Worm (Caenorhabditis elegans) whole organism, L3 larva: ENCODE measurements around the gene ddx-17.

ENCODE experiments used
- ZK546.5 ChIP-seq: sonication (generic microtip); optimal IDR thresholded peaks from 2 replicates; lab custom pipeline; 2017; ENCODE audit warnings: missing biosample characterization, missing genetic modification characterization
- aly-2 ChIP-seq: fragments of 150-350 bp; optimal IDR thresholded peaks from 2 replicates; lab custom pipeline; 2014; ENCODE audit warnings: missing biosample characterization, missing genetic modification characterization
- ama-1 ChIP-seq: fragments of 150-350 bp; optimal IDR thresholded peaks from 2 replicates; lab custom pipeline; 2018
- ceh-16 ChIP-seq: sonication (generic microtip); optimal IDR thresholded peaks from 2 replicates; lab custom pipeline; 2017; ENCODE audit warnings: missing biosample characterization, missing genetic modification characterization
- ceh-28 ChIP-seq: fragments of 150-350 bp; optimal IDR thresholded peaks from 2 replicates; lab custom pipeline; 2014; ENCODE audit warnings: missing biosample characterization, missing genetic modification reagents, missing genetic modification characterization
- ceh-82 ChIP-seq: fragments of 150-350 bp; optimal IDR thresholded peaks from 2 replicates; lab custom pipeline; 2014; ENCODE audit warnings: missing biosample characterization, missing genetic modification characterization
- ceh-9 ChIP-seq: sonication (generic microtip); optimal IDR thresholded peaks from 2 replicates; lab custom pipeline; 2018; ENCODE audit warnings: missing biosample characterization, missing genetic modification characterization
- egl-5 ChIP-seq: fragments of 150-350 bp; optimal IDR thresholded peaks from 2 replicates; lab custom pipeline; 2017; ENCODE audit warnings: missing biosample characterization, missing genetic modification reagents, missing genetic modification characterization, inconsistent platforms
- elt-1 ChIP-seq: fragments of 150-350 bp; optimal IDR thresholded peaks from 2 replicates; lab custom pipeline; 2014; ENCODE audit warnings: missing biosample characterization, missing genetic modification characterization
- elt-2 ChIP-seq: sonication (generic microtip); optimal IDR thresholded peaks from 2 replicates; lab custom pipeline; 2016; ENCODE audit warnings: missing genetic modification reagents, mild to moderate bottlenecking, missing genetic modification characterization, missing compliant biosample characterization
- elt-3 ChIP-seq, 3 experiments: fragments of 150-350 bp in 1 of 3; sonication (generic microtip) in 2 of 3; optimal IDR thresholded peaks; 2 replicates in 2 of 3; 4 replicates in 1 of 3; lab custom pipeline; 2014 to 2017; ENCODE audit warnings: missing biosample characterization in 3 of 3, missing genetic modification characterization in 3 of 3
- eor-1 ChIP-seq, 2 experiments: fragments of 150-350 bp; optimal IDR thresholded peaks; 2 replicates each; lab custom pipeline; 2014 to 2018; ENCODE audit warnings: missing biosample characterization in 2 of 2, missing genetic modification characterization in 2 of 2
- fkh-10 ChIP-seq: sonication (generic microtip); optimal IDR thresholded peaks from 2 replicates; lab custom pipeline; 2017; ENCODE audit warnings: missing biosample characterization, missing genetic modification reagents, missing genetic modification characterization
- fkh-2 ChIP-seq: fragments of 150-350 bp; optimal IDR thresholded peaks from 2 replicates; lab custom pipeline; 2014; ENCODE audit warnings: missing biosample characterization, missing genetic modification reagents, missing genetic modification characterization
- fos-1 ChIP-seq: fragments of 150-350 bp; optimal IDR thresholded peaks from 2 replicates; lab custom pipeline; 2014; ENCODE audit warnings: missing biosample characterization, missing genetic modification characterization
- hmg-11 ChIP-seq: sonication (generic microtip); optimal IDR thresholded peaks from 2 replicates; lab custom pipeline; 2016; ENCODE audit warnings: missing genetic modification characterization, missing compliant biosample characterization
- lin-15B ChIP-seq: fragments of 150-350 bp; optimal IDR thresholded peaks from 2 replicates; lab custom pipeline; 2014; ENCODE audit warnings: missing biosample characterization, missing genetic modification characterization
- lin-39 ChIP-seq: fragments of 150-350 bp; optimal IDR thresholded peaks from 2 replicates; lab custom pipeline; 2018; ENCODE audit warnings: missing biosample characterization, missing genetic modification reagents, missing genetic modification characterization
- lsy-12 ChIP-seq: sonication (generic microtip); optimal IDR thresholded peaks from 2 replicates; lab custom pipeline; 2016; ENCODE audit warnings: mild to moderate bottlenecking, missing genetic modification characterization, missing compliant biosample characterization
- mml-1 ChIP-seq: fragments of 150-350 bp; sonication (generic microtip); optimal IDR thresholded peaks from 3 replicates; lab custom pipeline; 2014; ENCODE audit warnings: missing biosample characterization, missing genetic modification characterization
- nfya-1 ChIP-seq: sonication (generic microtip); optimal IDR thresholded peaks from 2 replicates; lab custom pipeline; 2017; ENCODE audit warnings: missing genetic modification characterization, mild to moderate bottlenecking, missing compliant biosample characterization, antibody characterized with exemption, moderate library complexity; ENCODE audit not compliant: insufficient read depth
- nhr-11 ChIP-seq: fragments of 150-350 bp; optimal IDR thresholded peaks from 2 replicates; lab custom pipeline; 2014; ENCODE audit warnings: missing biosample characterization, missing genetic modification characterization
- nhr-12 ChIP-seq: fragments of 150-350 bp; optimal IDR thresholded peaks from 2 replicates; lab custom pipeline; 2014; ENCODE audit warnings: missing biosample characterization, missing genetic modification characterization
- nhr-237 ChIP-seq: fragments of 150-350 bp; optimal IDR thresholded peaks from 2 replicates; lab custom pipeline; 2014; ENCODE audit warnings: missing biosample characterization, missing genetic modification characterization
- nhr-25 ChIP-seq: sonication (generic microtip); optimal IDR thresholded peaks from 2 replicates; lab custom pipeline; 2017; ENCODE audit warnings: missing biosample characterization, missing genetic modification characterization
- nhr-67 ChIP-seq: fragments of 150-350 bp; optimal IDR thresholded peaks from 2 replicates; lab custom pipeline; 2014; ENCODE audit warnings: missing biosample characterization, missing genetic modification characterization
- nhr-76 ChIP-seq: fragments of 150-350 bp; sonication (generic microtip); optimal IDR thresholded peaks from 5 replicates; lab custom pipeline; 2014; ENCODE audit warnings: missing biosample characterization, missing genetic modification characterization
- pqm-1 ChIP-seq: fragments of 150-350 bp; optimal IDR thresholded peaks from 2 replicates; lab custom pipeline; 2017; ENCODE audit warnings: missing biosample characterization, missing genetic modification characterization, inconsistent platforms
- skn-1 ChIP-seq: fragments of 150-350 bp; optimal IDR thresholded peaks from 2 replicates; lab custom pipeline; 2014; ENCODE audit warnings: missing biosample characterization, missing genetic modification characterization
- snpc-4 ChIP-seq: fragments of 150-350 bp; optimal IDR thresholded peaks from 2 replicates; lab custom pipeline; 2014; ENCODE audit warnings: missing biosample characterization, missing genetic modification characterization
- unc-62 ChIP-seq: fragments of 150-350 bp; sonication (generic microtip); optimal IDR thresholded peaks from 4 replicates; lab custom pipeline; 2014; ENCODE audit warnings: missing biosample characterization, missing genetic modification reagents, missing genetic modification characterization
- zag-1 ChIP-seq: fragments of 150-350 bp; optimal IDR thresholded peaks from 2 replicates; lab custom pipeline; 2014; ENCODE audit warnings: missing biosample characterization, missing genetic modification characterization
- ztf-11 ChIP-seq: fragments of 150-350 bp; optimal IDR thresholded peaks from 2 replicates; lab custom pipeline; 2014; ENCODE audit warnings: missing biosample characterization, missing genetic modification characterization
- ztf-4 ChIP-seq: fragments of 150-350 bp; optimal IDR thresholded peaks from 2 replicates; lab custom pipeline; 2014; ENCODE audit warnings: missing biosample characterization, missing genetic modification characterization

The ddx-17 gene

DNA sequence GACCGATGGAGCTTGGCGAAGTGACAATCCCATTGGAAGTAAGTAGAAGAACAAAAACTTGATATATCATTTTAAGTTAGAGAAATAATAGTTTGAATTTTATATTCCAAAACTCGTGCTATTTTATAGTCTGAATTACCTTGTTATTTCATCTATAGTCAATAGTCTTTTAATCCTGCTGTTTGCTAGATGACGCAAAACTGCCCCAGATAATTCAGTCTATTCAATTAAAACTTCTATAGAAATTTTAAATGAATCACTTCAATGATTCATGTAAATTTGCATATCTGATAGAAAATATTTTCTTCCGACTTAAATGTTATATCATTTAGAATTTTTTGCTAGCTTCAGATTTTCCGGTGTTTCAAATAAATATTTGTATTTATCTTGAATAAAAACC, 11.2 kb upstream of the ddx-17 start, which contains the start of gene T08G5.15:
TSS of gene T08G5.15 (minus strand) at position 101 of the 400 bp plus-strand sequence.
- TF ChIP-seq elt-1 (tag; lab: Kevin White, UChicago), result no peak
- TF ChIP-seq ceh-82, result no peak
- TF ChIP-seq lsy-12 (tag; lab: Kevin White, UChicago), result no peak
- no peak for TF ChIP-seq unc-62 (GFP tag; lab: Kevin White, UChicago)
- TF ChIP-seq, all 47 proteins: peak for 0

DNA sequence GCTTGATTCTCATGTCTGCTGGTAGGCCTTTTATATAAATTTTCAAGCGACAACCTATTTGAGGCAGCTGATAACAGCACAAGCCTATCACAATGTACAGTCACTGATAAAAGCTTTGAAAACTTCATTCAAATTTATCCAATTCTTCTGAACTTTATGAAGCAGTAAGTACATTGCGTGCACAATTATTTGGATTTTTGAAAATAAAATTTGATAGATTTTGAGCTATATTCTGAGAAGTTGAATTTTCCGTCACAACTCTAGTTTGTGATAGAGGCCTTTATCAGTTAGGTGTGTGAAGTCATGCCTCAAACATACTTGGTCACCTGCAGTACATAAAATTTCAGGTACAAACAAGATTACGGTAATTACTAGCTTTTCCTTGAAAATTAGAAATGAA, 6.8 kb upstream of the ddx-17 start, which contains the start of the genes mtl-2 and T08G5.1:
TSS of gene mtl-2 (minus strand) at position 34 of the 400 bp plus-strand sequence.
TSS of gene T08G5.1 (plus strand) at position 127 of the 400 bp plus-strand sequence.
- no peak for TF ChIP-seq ztf-11 (tag; lab: Kevin White, UChicago)
- TF ChIP-seq ceh-28 (tag; lab: Kevin White, UChicago), result no peak
- TF ChIP-seq elt-2 (tag; lab: Kevin White, UChicago), result peak; percentile 75
- peak; percentile 28 for TF ChIP-seq pqm-1
- TF ChIP-seq, all 47 proteins: peak for 2

DNA sequence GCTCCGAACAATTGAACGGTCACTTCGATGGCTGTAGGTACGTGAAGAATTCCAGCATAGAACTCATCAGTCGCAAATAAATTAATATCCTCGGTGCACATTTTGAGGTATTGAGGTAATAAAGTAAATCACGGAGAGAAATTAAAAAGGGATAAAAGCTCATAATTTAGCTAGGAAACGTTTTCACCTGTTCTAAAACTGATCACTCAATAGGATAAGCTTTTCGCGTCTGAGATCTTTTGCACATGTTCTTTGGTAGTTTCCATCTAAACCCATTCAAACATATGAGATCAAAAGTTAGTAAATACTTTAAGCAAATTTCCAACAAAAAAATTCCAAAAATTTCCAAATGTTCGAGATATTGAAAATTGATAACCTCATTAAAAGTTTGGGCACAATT, 5.6 kb upstream of the ddx-17 start, which contains the start of gene srh-308:
TSS of gene srh-308 (minus strand) at position 101 of the 400 bp plus-strand sequence.
- no peak for TF ChIP-seq nhr-237 (tag; lab: Kevin White, UChicago)
- no peak for TF ChIP-seq elt-3 (tag; optimal IDR thresholded peaks at IDR 0.05; lab: Kevin White, UChicago)
- no peak for TF ChIP-seq nhr-25 (tag; lab: Kevin White, UChicago)
- TF ChIP-seq snpc-4 (tag; lab: Kevin White, UChicago), result no peak
- TF ChIP-seq ceh-9 (tag; lab: Kevin White, UChicago), result no peak
- TF ChIP-seq lin-15B (tag; lab: Kevin White, UChicago), result no peak
- no peak for TF ChIP-seq fos-1
- TF ChIP-seq ztf-11 (tag; lab: Kevin White, UChicago), result no peak
- TF ChIP-seq nhr-67 (tag; lab: Kevin White, UChicago), result no peak
- no peak for TF ChIP-seq aly-2 (tag; lab: Kevin White, UChicago)
- no peak for TF ChIP-seq hmg-11 (tag; lab: Kevin White, UChicago)
- no peak for TF ChIP-seq egl-5
- no peak for TF ChIP-seq zag-1 (tag; lab: Kevin White, UChicago)
- TF ChIP-seq pqm-1, result no peak
- TF ChIP-seq fkh-10 (GFP tag; lab: Kevin White, UChicago), result no peak
- TF ChIP-seq ceh-82, result no peak
- TF ChIP-seq nhr-12, result no peak

DNA sequence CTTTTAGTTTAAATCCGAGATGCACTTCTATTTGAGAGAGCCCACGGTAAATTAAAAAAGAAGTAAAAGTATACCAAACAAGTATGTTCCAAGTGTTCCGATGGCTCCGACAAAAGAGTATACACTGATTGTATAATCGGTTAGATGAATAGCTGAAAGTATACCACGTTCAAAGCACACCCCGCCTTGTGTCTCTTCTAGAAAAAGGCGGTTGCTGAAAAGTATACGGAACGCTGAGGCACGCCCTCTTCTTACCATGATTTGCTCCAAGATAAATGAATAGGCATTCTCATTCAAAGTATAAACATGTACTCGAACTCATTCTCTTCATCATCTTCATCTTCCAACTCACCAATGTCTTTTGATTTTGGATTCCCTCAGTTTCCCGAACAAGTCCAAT, 2.5 kb upstream of the ddx-17 start, which contains the start of gene end-3:
TSS of gene end-3 (plus strand) at position 301 of the 400 bp plus-strand sequence.
- TF ChIP-seq lin-39 (tag; lab: Kevin White, UChicago) (no peak), nhr-76 (tag; lab: Kevin White, UChicago) (no peak), nhr-237 (tag; lab: Kevin White, UChicago) (no peak), snpc-4 (tag; lab: Kevin White, UChicago) (no peak), ceh-9 (tag; lab: Kevin White, UChicago) (no peak), eor-1 (tag; optimal IDR thresholded peaks at IDR 0.05; lab: Kevin White, UChicago) (no peak), elt-3 (tag; optimal IDR thresholded peaks at IDR 0.05; lab: Kevin White, UChicago) (no peak)
- TF ChIP-seq, all 47 proteins: peak for 0

DNA sequence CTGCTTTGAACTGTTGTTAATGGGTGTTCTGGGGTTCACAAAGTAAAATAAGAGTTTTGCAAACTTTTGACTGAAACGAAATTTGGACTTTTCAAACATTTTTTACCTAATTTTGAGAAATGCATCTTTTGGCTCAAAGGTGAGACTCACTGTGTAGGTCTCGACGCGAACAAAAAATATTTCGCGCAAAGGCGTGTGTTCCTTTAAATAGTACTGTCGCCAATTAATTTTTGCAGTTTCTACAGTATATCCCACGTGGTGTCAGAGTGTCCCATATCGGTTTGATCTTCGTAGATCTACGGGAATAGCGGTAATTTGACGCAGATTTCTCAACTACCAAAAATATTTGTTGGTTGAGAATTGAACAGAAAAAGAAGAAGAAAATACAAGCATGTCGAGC, 1.8 kb upstream of the ddx-17 start:
- no peak for TF ChIP-seq nhr-11 (tag; lab: Kevin White, UChicago)
- TF ChIP-seq ztf-11 (tag; lab: Kevin White, UChicago), result no peak
- no peak for TF ChIP-seq ztf-4
- peak; percentile 55 for TF ChIP-seq ama-1 (lab: Kevin White, UChicago)
- TF ChIP-seq skn-1 (tag; lab: Kevin White, UChicago), result no peak
- no peak for TF ChIP-seq ceh-82

DNA sequence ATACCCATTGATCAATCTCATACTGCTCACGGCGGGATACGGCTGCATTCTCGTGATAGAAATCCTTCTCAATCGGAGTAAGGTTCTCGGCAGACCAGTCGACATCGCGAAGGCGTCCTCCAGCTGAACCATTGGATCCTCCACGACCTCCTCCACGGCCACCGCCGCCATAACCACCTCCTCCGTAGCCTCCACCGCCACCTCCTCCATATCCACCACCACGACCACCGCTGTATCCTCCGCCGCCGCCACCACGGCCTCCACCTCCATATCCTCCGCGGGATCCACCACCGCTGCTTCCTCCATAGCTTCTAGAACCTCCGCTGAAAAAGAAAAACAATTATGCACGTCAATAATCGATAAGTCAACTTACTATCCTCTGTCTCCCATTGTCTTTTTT, 425 bp downstream of the ddx-17 start:
- TF ChIP-seq elt-3 (tag; optimal IDR thresholded peaks at IDR 0.05; lab: Kevin White, UChicago) (no peak), ceh-16 (tag; lab: Kevin White, UChicago) (no peak), skn-1 (tag; lab: Kevin White, UChicago) (no peak), pqm-1 (no peak), zag-1 (tag; lab: Kevin White, UChicago) (no peak), nfya-1 (tag; lab: Kevin White, UChicago) (no peak), nhr-12 (no peak), ama-1 (lab: Kevin White, UChicago) (no peak), fkh-2 (tag; lab: Kevin White, UChicago) (no peak), mml-1 (tag; lab: Kevin White, UChicago) (no peak), ZK546.5 (tag; lab: Kevin White, UChicago) (no peak)
